Worm (Caenorhabditis elegans): ENCODE results near the gene nhr-134.

- TF ChIP-seq snpc-4 (tag; optimal IDR thresholded peaks at IDR 0.05): no peak
- TF ChIP-seq fos-1 (tag; optimal IDR thresholded peaks at IDR 0.05): no peak
- TF ChIP-seq unc-86 (tag; optimal IDR thresholded peaks at IDR 0.05): no peak
Observed at ce11 chrV:2226903-2227302, 4.1 kb upstream of the nhr-134 start, which contains the start of gene nhr-18.
